Fruit fly (Drosophila melanogaster): ENCODE results near the gene Acbp3.

Acbp3 gene

DNA sequence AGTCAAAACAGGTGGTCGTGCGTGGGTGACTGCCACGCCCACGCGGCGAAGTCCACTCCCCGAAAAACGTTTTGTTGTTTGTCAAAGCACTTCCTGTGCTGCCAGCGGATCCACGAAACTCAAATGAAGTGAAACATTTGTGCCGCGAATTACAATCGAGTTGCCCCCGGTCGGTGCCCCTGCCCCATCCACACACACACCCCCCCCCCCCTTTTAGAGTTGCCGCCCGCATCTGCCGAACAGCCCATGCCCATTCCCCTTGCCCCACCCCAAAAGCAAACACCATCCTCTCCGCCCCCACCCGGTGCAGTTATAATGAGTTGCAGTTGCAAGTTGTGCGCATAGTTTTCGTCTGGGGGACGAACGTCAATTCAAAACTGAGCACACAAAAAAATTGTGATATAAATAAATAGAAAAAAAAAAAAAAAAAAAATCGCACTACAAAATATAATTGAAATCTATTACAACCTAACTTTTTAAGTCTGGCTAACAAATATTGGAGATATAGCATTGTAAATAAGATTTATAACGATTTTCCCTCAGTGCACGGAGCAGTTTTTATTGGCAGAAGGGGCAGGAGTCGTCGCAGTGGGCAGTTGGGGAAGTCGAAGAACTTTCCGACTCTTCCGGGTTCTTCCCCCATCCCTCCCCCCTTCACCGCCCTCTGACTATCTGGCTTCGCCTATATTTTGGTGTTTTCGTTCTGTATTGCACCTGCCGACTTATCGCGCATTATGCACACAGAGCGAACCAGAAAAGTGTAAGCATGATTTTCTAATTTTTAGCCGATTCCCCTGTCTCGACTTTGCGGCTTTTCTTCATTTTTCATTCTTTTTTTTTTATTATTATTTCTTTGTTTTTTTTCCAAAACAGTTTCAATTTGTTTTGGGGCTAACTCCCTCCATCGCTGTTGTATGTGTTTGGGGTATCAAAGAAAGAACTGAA is 21.1 kb downstream of the Acbp3 start (continued):
- no peak for TF ChIP-seq slp2 (GFP tag; optimal IDR thresholded peaks at IDR 0.05)
- peak; percentile 69 for TF ChIP-seq CG12391 (tag; optimal IDR thresholded peaks at IDR 0.05)
- 0 out of 2 replicates have a peak, but pooled peaks have one; percentile 10 for TF ChIP-seq dimm (GFP tag; IDR thresholded peaks at IDR 0.05)
- no peak for TF ChIP-seq ab (GFP tag; optimal IDR thresholded peaks at IDR 0.05)
- no peak for TF ChIP-seq pzg (GFP tag; optimal IDR thresholded peaks at IDR 0.05)
- TF ChIP-seq Hand (GFP tag; optimal IDR thresholded peaks at IDR 0.05), result no peak
- peak; percentile 54 for TF ChIP-seq kni (GFP tag; optimal IDR thresholded peaks at IDR 0.05)
- no peak for TF ChIP-seq Ets65A (GFP tag)
- TF ChIP-seq CG33213 (GFP tag; optimal IDR thresholded peaks at IDR 0.05), result no peak
- peak; percentile 30 for TF ChIP-seq Med (GFP tag)
- peak; percentile 78 for TF ChIP-seq CG17361 (GFP tag; IDR thresholded peaks at IDR 0.05)
- TF ChIP-seq eyg (GFP tag; optimal IDR thresholded peaks at IDR 0.05), result no peak
- no peak for TF ChIP-seq Dref (GFP tag; IDR thresholded peaks at IDR 0.05)
- TF ChIP-seq Aef1 (GFP tag; IDR thresholded peaks at IDR 0.05), result 0 out of 3 replicates have a peak, but pooled peaks have one; percentile 25
- no peak for TF ChIP-seq CG10543 (GFP tag; optimal IDR thresholded peaks at IDR 0.05)
- TF ChIP-seq Eip74EF (GFP tag; optimal IDR thresholded peaks at IDR 0.05), result peak in 1 of 2 experiments; percentile 6
- no peak for TF ChIP-seq CG31365 (tag; optimal IDR thresholded peaks at IDR 0.05)
- TF ChIP-seq CG8944 (GFP tag; optimal IDR thresholded peaks at IDR 0.05), result peak; percentile 25
- no peak for TF ChIP-seq HLH4C (GFP tag; IDR thresholded peaks at IDR 0.05; ENCODE audit: partially characterized antibody)
- no peak for TF ChIP-seq salm (tag; optimal IDR thresholded peaks at IDR 0.05)
- no peak for TF ChIP-seq CG4854 (GFP tag; optimal IDR thresholded peaks at IDR 0.05)
- peak; percentile 58 for TF ChIP-seq Xbp1 (GFP tag; optimal IDR thresholded peaks at IDR 0.05)
- TF ChIP-seq CG12744 (GFP tag; optimal IDR thresholded peaks at IDR 0.05), result no peak
- TF ChIP-seq CG7357 (GFP tag; IDR thresholded peaks at IDR 0.05), result peak; percentile 63; the same call in 1 of the 3 replicates
- TF ChIP-seq CG2202 (tag; optimal IDR thresholded peaks at IDR 0.05), result peak; percentile 65
- no peak for TF ChIP-seq CG31224 (GFP tag; IDR thresholded peaks at IDR 0.05)
- TF ChIP-seq CG2875 (GFP tag; optimal IDR thresholded peaks at IDR 0.05), result peak; percentile 42
- TF ChIP-seq CG17802 (tag; optimal IDR thresholded peaks at IDR 0.05), result peak; percentile 1
- no peak for TF ChIP-seq C15 (GFP tag; IDR thresholded peaks at IDR 0.05)
- TF ChIP-seq Atf-2 (GFP tag; optimal IDR thresholded peaks at IDR 0.05), result no peak
- TF ChIP-seq disco-r (GFP tag; optimal IDR thresholded peaks at IDR 0.05), result no peak
- no peak for TF ChIP-seq slbo (GFP tag; IDR thresholded peaks at IDR 0.05)
- TF ChIP-seq CG11560 (tag; IDR thresholded peaks at IDR 0.05), result no peak
- no peak for TF ChIP-seq Stat92E (GFP tag; optimal IDR thresholded peaks at IDR 0.05)
- TF ChIP-seq dpn (GFP tag; optimal IDR thresholded peaks at IDR 0.05), result peak; percentile 6 to 39
- no peak for TF ChIP-seq run (tag; optimal IDR thresholded peaks at IDR 0.05)
- TF ChIP-seq ftz-f1 (GFP tag; optimal IDR thresholded peaks at IDR 0.05), result no peak
- no peak for TF ChIP-seq MESR4 (GFP tag; optimal IDR thresholded peaks at IDR 0.05)
- no peak for TF ChIP-seq Opbp (GFP tag; IDR thresholded peaks at IDR 0.05; ENCODE audit: partially characterized antibody)
- TF ChIP-seq CG17328 (GFP tag; IDR thresholded peaks at IDR 0.05), result peak; percentile 85
- no peak for TF ChIP-seq CG8478 (optimal IDR thresholded peaks at IDR 0.05)
- TF ChIP-seq CG34224 (GFP tag; IDR thresholded peaks at IDR 0.05; ENCODE audit: partially characterized antibody), result no peak
- TF ChIP-seq CG9876 (GFP tag; optimal IDR thresholded peaks at IDR 0.05), result peak; percentile 3
- no peak for TF ChIP-seq CG13624 (GFP tag; optimal IDR thresholded peaks at IDR 0.05)
- no peak for TF ChIP-seq da (GFP tag; optimal IDR thresholded peaks at IDR 0.05)
- TF ChIP-seq CG8765 (GFP tag; IDR thresholded peaks at IDR 0.05), result no peak
- TF ChIP-seq CG11723 (GFP tag; optimal IDR thresholded peaks at IDR 0.05), result no peak
- peak; percentile 39 for TF ChIP-seq CG17385 (GFP tag; optimal IDR thresholded peaks at IDR 0.05)
- no peak for TF ChIP-seq fd64A (GFP tag; optimal IDR thresholded peaks at IDR 0.05)

All from whole organism, embryonic.